Worm (Caenorhabditis elegans): Measurements from ENCODE around the gene eif-2Bepsilon.

Gene eif-2Bepsilon

DNA sequence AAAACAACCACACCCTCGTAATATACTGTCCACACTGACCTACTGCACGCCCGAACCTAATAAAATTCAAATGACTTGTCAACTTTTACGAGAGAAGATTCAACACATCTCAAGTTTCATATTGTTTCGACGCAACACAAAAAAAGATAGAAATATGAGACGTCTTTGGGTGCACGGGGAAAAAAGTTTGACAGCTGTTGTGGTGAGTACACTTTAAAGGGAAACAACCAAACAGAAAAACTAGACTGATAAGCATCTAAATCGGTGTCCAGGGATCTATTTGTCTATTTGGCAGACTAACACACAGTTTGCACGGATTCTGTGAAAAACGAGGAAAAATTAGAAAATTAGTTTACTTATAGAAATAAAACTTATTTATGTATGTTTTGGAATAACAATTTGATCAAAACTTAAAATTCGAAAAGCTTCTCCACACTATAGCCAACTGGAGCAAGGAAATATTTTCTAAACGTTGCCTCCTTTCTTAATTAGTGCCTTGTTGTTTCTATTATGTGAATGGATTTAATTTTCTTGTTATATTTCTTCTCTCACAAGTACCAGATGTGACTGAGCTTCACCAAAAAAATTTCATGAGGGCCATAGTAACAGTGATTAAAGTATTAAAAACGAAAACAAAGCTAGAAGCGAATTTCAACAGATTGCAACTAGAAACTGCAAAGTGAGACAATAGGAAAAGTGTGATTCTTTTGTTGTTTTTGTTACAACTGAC, 17.9 kb upstream of the eif-2Bepsilon start:
- TF ChIP-seq hif-1 (tag; optimal IDR thresholded peaks at IDR 0.05) (no peak), ceh-62 (tag; optimal IDR thresholded peaks at IDR 0.05) (no peak), aha-1 (tag) (peak; percentile 50), ces-1 (GFP tag; optimal IDR thresholded peaks at IDR 0.05) (no peak), madf-5 (GFP tag; IDR thresholded peaks at IDR 0.05) (no peak)

DNA sequence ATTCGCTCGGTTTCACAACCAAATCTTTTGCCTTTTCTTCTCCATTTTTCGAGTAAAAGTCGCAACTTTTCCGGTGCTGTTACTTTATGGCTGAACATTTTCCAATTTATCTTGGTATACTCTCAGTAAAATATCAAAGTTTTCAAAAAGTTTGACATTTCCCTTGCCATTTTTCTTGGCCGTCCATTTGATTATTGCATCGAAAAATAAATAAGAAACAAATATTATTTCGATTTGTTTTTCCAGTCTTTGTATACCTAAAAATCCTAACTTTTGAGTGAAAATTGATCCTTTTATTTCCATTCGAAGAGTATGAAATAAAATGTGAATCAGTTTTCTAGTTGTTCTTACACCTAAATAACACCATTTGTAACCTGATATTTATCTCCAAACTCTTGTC, 15.2 kb upstream of the eif-2Bepsilon start:
- no peak for TF ChIP-seq snpc-4 (tag; optimal IDR thresholded peaks at IDR 0.05)
- peak; percentile 94 for TF ChIP-seq aha-1 (tag)
- TF ChIP-seq nhr-111 (GFP tag; optimal IDR thresholded peaks at IDR 0.05): no peak
- no peak for TF ChIP-seq lin-29 (GFP tag; IDR thresholded peaks at IDR 0.05)
- TF ChIP-seq F26F4.8 (GFP tag; conservative IDR thresholded peaks at IDR 0.05): no peak

DNA sequence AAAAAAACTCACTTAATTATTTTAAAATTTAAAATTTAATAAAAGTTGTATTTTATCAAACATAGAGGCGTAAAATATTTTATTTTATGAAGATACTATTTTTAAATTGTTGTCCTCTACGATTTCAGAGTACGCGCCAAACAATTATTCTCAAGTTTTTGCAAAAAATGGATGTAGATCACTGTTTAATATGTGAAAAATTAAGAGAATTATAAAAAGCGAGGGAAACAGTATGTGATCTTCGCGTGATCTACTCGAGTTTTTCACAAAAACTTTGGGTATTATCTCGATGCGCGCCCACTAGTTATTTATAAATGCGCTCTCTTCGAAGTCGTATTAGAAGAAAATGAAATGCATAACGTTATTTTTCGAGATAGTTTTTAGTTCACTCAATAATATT, 12.8 kb upstream of the eif-2Bepsilon start:
- TF ChIP-seq nhr-102 (tag; optimal IDR thresholded peaks at IDR 0.05) (no peak), mxl-2 (GFP tag; conservative IDR thresholded peaks at IDR 0.05) (no peak), nhr-10 (tag; optimal IDR thresholded peaks at IDR 0.05) (no peak), set-16 (GFP tag; IDR thresholded peaks at IDR 0.05) (no peak), ctbp-1 (GFP tag; IDR thresholded peaks at IDR 0.05) (no peak), lin-1 (GFP tag; IDR thresholded peaks at IDR 0.05) (no peak), D1046.2 (GFP tag; IDR thresholded peaks at IDR 0.05) (no peak), hlh-11 (tag; optimal IDR thresholded peaks at IDR 0.05) (no peak), mep-1 (tag; optimal IDR thresholded peaks at IDR 0.05) (no peak), lin-29 (GFP tag; IDR thresholded peaks at IDR 0.05) (no peak), ceh-32 (tag; optimal IDR thresholded peaks at IDR 0.05; ENCODE audit: poor library complexity) (no peak), nhr-48 (tag; optimal IDR thresholded peaks at IDR 0.05) (no peak), egl-27 (tag; optimal IDR thresholded peaks at IDR 0.05) (no peak), Y105C5A.15 (GFP tag; IDR thresholded peaks at IDR 0.05) (no peak), nhr-42 (GFP tag; IDR thresholded peaks at IDR 0.05) (no peak), hif-1 (tag; optimal IDR thresholded peaks at IDR 0.05) (no peak), F37D6.2 (tag; optimal IDR thresholded peaks at IDR 0.05) (no peak), ceh-62 (tag; optimal IDR thresholded peaks at IDR 0.05) (no peak), nhr-237 (tag; optimal IDR thresholded peaks at IDR 0.05) (no peak)

DNA sequence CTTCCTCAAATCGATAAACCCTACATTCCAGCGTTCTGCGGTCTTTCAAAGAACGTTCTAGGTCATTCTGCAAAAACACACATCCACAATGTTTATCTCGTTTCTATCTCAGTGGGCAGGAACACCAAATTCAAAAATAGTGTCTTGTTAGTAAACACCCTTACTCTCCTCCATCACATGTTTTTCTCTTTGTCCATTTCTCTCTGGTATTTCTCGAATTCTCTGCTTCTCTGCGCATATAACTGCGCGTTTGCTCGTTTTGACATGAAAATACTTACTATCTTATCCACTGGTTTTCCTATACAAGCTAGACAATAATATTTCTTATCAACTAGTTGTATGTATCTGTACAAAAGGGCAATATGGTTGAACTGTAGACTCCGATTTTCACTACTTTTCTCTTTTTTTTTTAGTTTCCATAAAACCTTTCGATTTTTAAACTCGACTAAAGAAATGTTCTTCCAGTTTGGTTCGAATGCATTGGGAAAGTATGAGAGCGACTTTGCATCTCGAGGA, 11.0 kb upstream of the eif-2Bepsilon start, which contains the start of gene pyr-1:
Gene pyr-1, plus strand, starts transcription at position 466 of the 516 bp plus-strand sequence.
- no peak for TF ChIP-seq daf-8 (GFP tag; IDR thresholded peaks at IDR 0.05)
- peak; percentile 18 for TF ChIP-seq dve-1 (tag; optimal IDR thresholded peaks at IDR 0.05; ENCODE audit: insufficient read depth)
- TF ChIP-seq dmd-6 (GFP tag; IDR thresholded peaks at IDR 0.05): no peak
- peak; percentile 23 for TF ChIP-seq mes-2 (tag; optimal IDR thresholded peaks at IDR 0.05; ENCODE audit: poor library complexity, severe bottlenecking)
- TF ChIP-seq mdl-1 (tag; optimal IDR thresholded peaks at IDR 0.05): peak in 1 of 2 experiments; percentile 64
- no peak for TF ChIP-seq nhr-237 (tag; optimal IDR thresholded peaks at IDR 0.05)
- no peak for TF ChIP-seq ceh-82 (tag; optimal IDR thresholded peaks at IDR 0.05)
- peak; percentile 4 for TF ChIP-seq aha-1 (tag)
- TF ChIP-seq nhr-28 (tag; optimal IDR thresholded peaks at IDR 0.05): peak; percentile 81
- TF ChIP-seq cey-2 (tag; optimal IDR thresholded peaks at IDR 0.05; ENCODE audit: borderline replicate concordance, insufficient read depth): no peak
- no peak for TF ChIP-seq lin-39 (tag; optimal IDR thresholded peaks at IDR 0.05)
- TF ChIP-seq nhr-25 (tag; optimal IDR thresholded peaks at IDR 0.05; ENCODE audit: borderline replicate concordance, insufficient read depth): no peak
- no peak for TF ChIP-seq F37D6.2 (tag; optimal IDR thresholded peaks at IDR 0.05)
- TF ChIP-seq pha-4 (GFP tag; IDR thresholded peaks at IDR 0.05): no peak
- TF ChIP-seq pha-4 (tag; optimal IDR thresholded peaks at IDR 0.05): no peak
- TF ChIP-seq vab-7 (GFP tag; IDR thresholded peaks at IDR 0.05): no peak
- TF ChIP-seq madf-5 (GFP tag; IDR thresholded peaks at IDR 0.05): no peak
- TF ChIP-seq lin-38 (GFP tag; IDR thresholded peaks at IDR 0.05): no peak
- no peak for TF ChIP-seq aly-2 (tag; optimal IDR thresholded peaks at IDR 0.05)
- peak; percentile 72 for TF ChIP-seq hlh-30 (tag; optimal IDR thresholded peaks at IDR 0.05; ENCODE audit: insufficient read depth)
- TF ChIP-seq daf-16 (GFP tag; optimal IDR thresholded peaks at IDR 0.05): peak in 1 of 2 experiments; percentile 90
- TF ChIP-seq daf-16 (tag; optimal IDR thresholded peaks at IDR 0.05): peak; percentile 93
- no peak for TF ChIP-seq lin-29 (GFP tag; IDR thresholded peaks at IDR 0.05)
- TF ChIP-seq F49E8.2 (tag; optimal IDR thresholded peaks at IDR 0.05; ENCODE audit: borderline replicate concordance): no peak
